Worm (Caenorhabditis elegans): Measurements from ENCODE around the gene W02D7.6.

Gene W02D7.6

ce11 chrV:8262212-8262611, 39.1 kb downstream of the W02D7.6 start:
- TF ChIP-seq C08G9.2 (tag; optimal IDR thresholded peaks at IDR 0.05) (no peak), elt-4 (tag; optimal IDR thresholded peaks at IDR 0.05) (no peak), ets-4 (tag; optimal IDR thresholded peaks at IDR 0.05) (no peak), pax-1 (tag; optimal IDR thresholded peaks at IDR 0.05) (no peak), nfya-1 (tag; optimal IDR thresholded peaks at IDR 0.05) (no peak), gmeb-2 (tag; optimal IDR thresholded peaks at IDR 0.05) (no peak), ceh-24 (tag; optimal IDR thresholded peaks at IDR 0.05) (no peak), dmd-4 (tag; optimal IDR thresholded peaks at IDR 0.05; ENCODE audit: borderline replicate concordance) (no peak), nhr-11 (tag; optimal IDR thresholded peaks at IDR 0.05) (no peak), sox-2 (GFP tag; IDR thresholded peaks at IDR 0.05) (no peak), fkh-6 (tag; optimal IDR thresholded peaks at IDR 0.05) (no peak), T23F11.4 (GFP tag; optimal IDR thresholded peaks at IDR 0.05) (no peak), mec-3 (tag; optimal IDR thresholded peaks at IDR 0.05; ENCODE audit: borderline replicate concordance) (no peak), madf-2 (tag; optimal IDR thresholded peaks at IDR 0.05) (no peak)

- no peak for TF ChIP-seq pat-9 (tag; optimal IDR thresholded peaks at IDR 0.05)
- no peak for TF ChIP-seq gmeb-2 (tag; optimal IDR thresholded peaks at IDR 0.05)
- no peak for TF ChIP-seq unc-3 (GFP tag; conservative IDR thresholded peaks at IDR 0.05)
- no peak for TF ChIP-seq unc-3 (tag; optimal IDR thresholded peaks at IDR 0.05)
- no peak for TF ChIP-seq tbx-7 (tag; optimal IDR thresholded peaks at IDR 0.05)
- TF ChIP-seq ref-2 (tag; optimal IDR thresholded peaks at IDR 0.05): no peak
Measured at ce11 chrV:8259016-8259415, 42.3 kb downstream of the W02D7.6 start, which contains the start of gene C16D9.1. C16D9.1 (plus strand) TSS chrV:8259316.

ce11 chrV:8254973-8255372, 46.3 kb downstream of the W02D7.6 start:
- TF ChIP-seq ceh-14 (tag; optimal IDR thresholded peaks at IDR 0.05) (no peak), tbx-7 (tag; optimal IDR thresholded peaks at IDR 0.05) (no peak), unc-42 (tag; optimal IDR thresholded peaks at IDR 0.05) (peak; percentile 30), nhr-11 (tag; optimal IDR thresholded peaks at IDR 0.05) (no peak), unc-86 (tag; optimal IDR thresholded peaks at IDR 0.05) (no peak), unc-3 (GFP tag; conservative IDR thresholded peaks at IDR 0.05) (no peak), unc-3 (tag; optimal IDR thresholded peaks at IDR 0.05) (no peak)

- TF ChIP-seq ceh-9 (tag; optimal IDR thresholded peaks at IDR 0.05) (no peak), unc-42 (tag; optimal IDR thresholded peaks at IDR 0.05) (peak; percentile 97)
Measured at ce11 chrV:8253946-8254345, 47.4 kb downstream of the W02D7.6 start.

ce11 chrV:8252532-8252931, 48.8 kb downstream of the W02D7.6 start:
- peak; percentile 43 for TF ChIP-seq unc-55 (GFP tag; optimal IDR thresholded peaks at IDR 0.05)
- TF ChIP-seq ceh-6 (GFP tag; optimal IDR thresholded peaks at IDR 0.05): no peak

ce11 chrV:8251075-8251474, 50.2 kb downstream of the W02D7.6 start:
- no peak for TF ChIP-seq ceh-14 (tag; optimal IDR thresholded peaks at IDR 0.05)
- TF ChIP-seq ref-2 (tag; optimal IDR thresholded peaks at IDR 0.05): no peak
- TF ChIP-seq ceh-18 (tag; optimal IDR thresholded peaks at IDR 0.05): no peak
- no peak for TF ChIP-seq lim-6 (tag; optimal IDR thresholded peaks at IDR 0.05)
- no peak for TF ChIP-seq ceh-24 (tag; optimal IDR thresholded peaks at IDR 0.05)
- no peak for TF ChIP-seq C08G9.2 (tag; optimal IDR thresholded peaks at IDR 0.05)
- TF ChIP-seq npax-4 (tag; optimal IDR thresholded peaks at IDR 0.05): no peak
- no peak for TF ChIP-seq ceh-34 (tag; optimal IDR thresholded peaks at IDR 0.05)
- TF ChIP-seq ceh-30 (tag; optimal IDR thresholded peaks at IDR 0.05): no peak
- TF ChIP-seq ztf-16 (tag; optimal IDR thresholded peaks at IDR 0.05): no peak
- no peak for TF ChIP-seq unc-3 (GFP tag; conservative IDR thresholded peaks at IDR 0.05)
- TF ChIP-seq unc-3 (tag; optimal IDR thresholded peaks at IDR 0.05): no peak
- TF ChIP-seq elt-2 (tag; optimal IDR thresholded peaks at IDR 0.05): no peak
- no peak for TF ChIP-seq mec-3 (tag; optimal IDR thresholded peaks at IDR 0.05; ENCODE audit: borderline replicate concordance)
- TF ChIP-seq ceh-2 (tag; optimal IDR thresholded peaks at IDR 0.05): no peak
- TF ChIP-seq ceh-48 (tag; optimal IDR thresholded peaks at IDR 0.05): no peak
- no peak for TF ChIP-seq unc-55 (GFP tag; optimal IDR thresholded peaks at IDR 0.05)
- TF ChIP-seq ceh-9 (tag; optimal IDR thresholded peaks at IDR 0.05): no peak
- no peak for TF ChIP-seq ceh-6 (GFP tag; optimal IDR thresholded peaks at IDR 0.05)

All from whole organism, late embryonic.